Fruit fly (Drosophila melanogaster) whole organism: ENCODE results near the gene Sec71.

Experiments
- CG8478 ChIP-seq: fragments of >200 bp; optimal IDR thresholded peaks from 2 replicates; lab custom pipeline; 2018; ENCODE audit warnings: inconsistent platforms
- EcR ChIP-seq, 2 experiments: fragments of >200 bp; optimal IDR thresholded peaks; 2 replicates each; lab custom pipeline; 2017; ENCODE audit warnings: missing biosample characterization in 2 of 2, missing genetic modification characterization in 2 of 2, missing genetic modification reagents in 2 of 2
- psq ChIP-seq: fragments of >200 bp; optimal IDR thresholded peaks from 2 replicates; lab custom pipeline; 2017

DNA sequence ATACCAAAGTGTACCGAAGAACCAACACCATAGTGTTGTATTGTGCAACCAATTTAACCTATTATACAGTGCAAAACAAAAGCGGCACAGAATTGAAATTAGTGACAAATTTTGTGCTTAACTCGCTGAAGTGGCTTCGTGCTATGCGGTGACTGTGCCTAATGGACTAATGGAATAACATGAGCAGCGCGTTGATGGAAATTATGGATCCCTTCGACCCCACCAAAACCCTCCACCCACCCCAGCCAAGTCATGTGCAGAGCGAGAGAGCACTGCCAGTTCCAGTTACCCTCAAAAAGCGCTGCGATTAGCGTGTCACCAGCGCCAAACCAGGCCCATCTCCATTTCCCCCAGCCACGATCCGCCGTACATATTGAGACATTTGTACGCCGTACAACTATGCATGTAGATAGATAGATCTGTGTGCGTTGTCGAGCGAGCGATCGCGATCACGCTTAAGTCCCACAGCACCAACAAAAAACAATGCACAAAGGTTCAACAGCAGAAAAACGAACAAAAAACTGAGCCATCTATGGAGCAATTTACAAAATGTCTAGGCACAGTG, 8.8 kb downstream of the Sec71 start:
- TF ChIP-seq CG8478 (lab: Kevin White, UChicago) (no peak), EcR (GFP tag; optimal IDR thresholded peaks at IDR 0.05; lab: Kevin White, UChicago) (no peak), psq (lab: Kevin White, UChicago) (no peak)
